Fruit fly (Drosophila melanogaster): Measurements from ENCODE around the gene GILT3.

dm6 chr3R:23639583-23639982, 37.6 kb upstream of the GILT3 start:
- no peak for TF ChIP-seq CG32121 (GFP tag; IDR thresholded peaks at IDR 0.05)
- no peak for TF ChIP-seq gl (tag; optimal IDR thresholded peaks at IDR 0.05)
- no peak for TF ChIP-seq EcR (GFP tag; optimal IDR thresholded peaks at IDR 0.05)
- no peak for TF ChIP-seq CG10348 (GFP tag; IDR thresholded peaks at IDR 0.05)
- TF ChIP-seq CG8301 (tag; optimal IDR thresholded peaks at IDR 0.05): no peak
- TF ChIP-seq CG13204 (GFP tag; optimal IDR thresholded peaks at IDR 0.05): no peak
- TF ChIP-seq CG8159 (tag; optimal IDR thresholded peaks at IDR 0.05): no peak
